Fruit fly (Drosophila melanogaster): Measurements from ENCODE around the gene Pmi.
A peak's percentile ranks its signal among the peaks of the same experiment; 100 is the strongest.

Pmi gene

dm6 chr3L:5770817-5771425 lies 8.9 kb upstream of the Pmi start (continued):
- TF ChIP-seq fu2 (GFP tag; optimal IDR thresholded peaks at IDR 0.05): peak; percentile 86
- TF ChIP-seq mam (GFP tag; optimal IDR thresholded peaks at IDR 0.05): peak; percentile 90
- TF ChIP-seq CG12942 (GFP tag; optimal IDR thresholded peaks at IDR 0.05): peak; percentile 59
- no peak for TF ChIP-seq D19A (tag; optimal IDR thresholded peaks at IDR 0.05)
- peak; percentile 75 for TF ChIP-seq Mes4 (GFP tag; optimal IDR thresholded peaks at IDR 0.05)
- peak; percentile 82 for TF ChIP-seq Ssrp (tag; optimal IDR thresholded peaks at IDR 0.05)
- TF ChIP-seq CG17361 (GFP tag; IDR thresholded peaks at IDR 0.05): peak; percentile 88
- peak; percentile 91 for TF ChIP-seq PHDP (tag; optimal IDR thresholded peaks at IDR 0.05)
- peak; percentile 84 for TF ChIP-seq CG14710 (tag; optimal IDR thresholded peaks at IDR 0.05)
- TF ChIP-seq CG8359 (GFP tag; optimal IDR thresholded peaks at IDR 0.05; ENCODE audit: borderline replicate concordance): peak; percentile 46
- TF ChIP-seq CG10565 (GFP tag; optimal IDR thresholded peaks at IDR 0.05): peak; percentile 65
- TF ChIP-seq CG6765 (GFP tag; optimal IDR thresholded peaks at IDR 0.05): peak; percentile 84
- TF ChIP-seq HmgD (GFP tag; optimal IDR thresholded peaks at IDR 0.05): peak; percentile 85
- peak; percentile 91 for TF ChIP-seq CG2678 (tag; optimal IDR thresholded peaks at IDR 0.05)
- TF ChIP-seq CG8290 (GFP tag; optimal IDR thresholded peaks at IDR 0.05): peak; percentile 53
- peak; percentile 84 to 92 for TF ChIP-seq CG8290 (tag; optimal IDR thresholded peaks at IDR 0.05)
- peak; percentile 72 for TF ChIP-seq Bdp1 (GFP tag; optimal IDR thresholded peaks at IDR 0.05)
- TF ChIP-seq Hr51 (GFP tag; optimal IDR thresholded peaks at IDR 0.05): peak; percentile 78 to 87
- peak; percentile 94 for TF ChIP-seq CG10543 (GFP tag; optimal IDR thresholded peaks at IDR 0.05)
- TF ChIP-seq ftz-f1 (GFP tag; optimal IDR thresholded peaks at IDR 0.05): peak; percentile 16
- TF ChIP-seq CG8924 (tag; optimal IDR thresholded peaks at IDR 0.05): peak; percentile 88
- peak; percentile 43; the same call in 1 of the 3 replicates for TF ChIP-seq Mrtf (GFP tag; IDR thresholded peaks at IDR 0.05)
- peak; percentile 77 for TF ChIP-seq CG1792 (GFP tag; optimal IDR thresholded peaks at IDR 0.05)
- peak; percentile 87 for TF ChIP-seq slou (GFP tag; optimal IDR thresholded peaks at IDR 0.05)
- peak; percentile 27; the same call in 1 of the 2 replicates for TF ChIP-seq CG4404 (GFP tag; IDR thresholded peaks at IDR 0.05)
- no peak for TF ChIP-seq sim (GFP tag; IDR thresholded peaks at IDR 0.05)
- TF ChIP-seq CG7786 (GFP tag; optimal IDR thresholded peaks at IDR 0.05): peak; percentile 92
- TF ChIP-seq chm (GFP tag; IDR thresholded peaks at IDR 0.05): no peak
- peak; percentile 80 for TF ChIP-seq NC2β (GFP tag; optimal IDR thresholded peaks at IDR 0.05)
- no peak for TF ChIP-seq tio (GFP tag; optimal IDR thresholded peaks at IDR 0.05)
- peak; percentile 67 for TF ChIP-seq CG6854 (GFP tag; optimal IDR thresholded peaks at IDR 0.05)
- TF ChIP-seq Taf1 (GFP tag; IDR thresholded peaks at IDR 0.05): peak; percentile 41; the same call in 1 of the 2 replicates
- TF ChIP-seq jumu (GFP tag; optimal IDR thresholded peaks at IDR 0.05): peak; percentile 83
- peak; percentile 59 for TF ChIP-seq CG7928 (GFP tag; optimal IDR thresholded peaks at IDR 0.05)
- TF ChIP-seq CG2712 (tag; optimal IDR thresholded peaks at IDR 0.05): peak; percentile 87
- peak; percentile 98 for TF ChIP-seq CG1832 (GFP tag; optimal IDR thresholded peaks at IDR 0.05)
- no peak; the same call in none of the 2 replicates for TF ChIP-seq CG31441 (GFP tag; IDR thresholded peaks at IDR 0.05)
- peak; percentile 50 for TF ChIP-seq CG14050 (GFP tag; IDR thresholded peaks at IDR 0.05)
- peak in 1 of 2 experiments; percentile 48 for TF ChIP-seq Hr78 (GFP tag; optimal IDR thresholded peaks at IDR 0.05)
- TF ChIP-seq cad (GFP tag; optimal IDR thresholded peaks at IDR 0.05): no peak
- TF ChIP-seq ranshi (GFP tag; IDR thresholded peaks at IDR 0.05): peak; percentile 56; the same call in 1 of the 2 replicates
- TF ChIP-seq zen2 (GFP tag; IDR thresholded peaks at IDR 0.05; ENCODE audit: partially characterized antibody): no peak
- TF ChIP-seq CG9817 (tag; optimal IDR thresholded peaks at IDR 0.05): peak; percentile 87
- TF ChIP-seq vnd (GFP tag; IDR thresholded peaks at IDR 0.05; ENCODE audit: partially characterized antibody): no peak
- TF ChIP-seq CG42726 (GFP tag; IDR thresholded peaks at IDR 0.05; ENCODE audit: partially characterized antibody): peak; percentile 67; the same call in 1 of the 2 replicates
- peak; percentile 48; the same call in 1 of the 2 replicates for TF ChIP-seq peb (GFP tag; IDR thresholded peaks at IDR 0.05)
- TF ChIP-seq HLH3B (GFP tag; IDR thresholded peaks at IDR 0.05): peak; percentile 54
- TF ChIP-seq Sox100B (GFP tag; optimal IDR thresholded peaks at IDR 0.05): no peak
- no peak for TF ChIP-seq psq (GFP tag; optimal IDR thresholded peaks at IDR 0.05)
- peak; percentile 49 for TF ChIP-seq CG4707 (GFP tag; optimal IDR thresholded peaks at IDR 0.05)

Measured in whole organism, embryonic.